Worm (Caenorhabditis elegans) whole organism, young adult: ENCODE data around the gene ttr-16.
A peak's percentile ranks its signal among the peaks of the same experiment; 100 is the strongest.

Source experiments
- B0035.1 ChIP-seq: sonication (generic microtip); optimal IDR thresholded peaks from 2 replicates; lab custom pipeline; 2016; ENCODE audit warnings: missing genetic modification characterization, mild to moderate bottlenecking, missing compliant biosample characterization, missing genotype, missing genetic modification reagents
- D2030.7 ChIP-seq: fragments of 200-800 bp; sonication (Bioruptor generic); IDR thresholded peaks from 2 replicates; pipeline ENCODE4 v1.3.6; 2022; ENCODE audit warnings: missing genetic modification reagents, missing genetic modification characterization, missing compliant biosample characterization
- F23B12.7 ChIP-seq: sonication (generic microtip); optimal IDR thresholded peaks from 2 replicates; lab custom pipeline; 2017; ENCODE audit warnings: missing genetic modification characterization, mild to moderate bottlenecking, missing compliant biosample characterization, antibody characterized with exemption, moderate library complexity; ENCODE audit not compliant: insufficient read depth
- F33H1.4 ChIP-seq: fragments of 200-800 bp; sonication (Bioruptor generic); IDR thresholded peaks from 2 replicates; pipeline ENCODE4 v1.3.6; 2022; ENCODE audit warnings: missing genetic modification reagents, missing genetic modification characterization, missing compliant biosample characterization
- F37B4.10 ChIP-seq: fragments of 200-800 bp; sonication (Bioruptor generic); IDR thresholded peaks from 2 replicates; pipeline ENCODE4 v1.3.6; 2022; ENCODE audit warnings: missing genetic modification characterization, missing compliant biosample characterization
- F49E8.2 ChIP-seq: sonication (generic microtip); optimal IDR thresholded peaks from 3 replicates; lab custom pipeline; 2017; ENCODE audit warnings: missing genetic modification characterization, mild to moderate bottlenecking, missing compliant biosample characterization, antibody characterized with exemption, moderate library complexity; ENCODE audit not compliant: insufficient read depth
- F57C9.4 ChIP-seq: sonication (generic microtip); optimal IDR thresholded peaks from 2 replicates; lab custom pipeline; 2017; ENCODE audit warnings: mild to moderate bottlenecking, missing genetic modification characterization, missing compliant biosample characterization
- Y79H2A.3 ChIP-seq: fragments of 200-800 bp; sonication (Bioruptor generic); conservative IDR thresholded peaks from 2 replicates; pipeline ENCODE4 v1.3.6; 2022; ENCODE audit warnings: missing genetic modification reagents, missing genetic modification characterization, missing compliant biosample characterization
- ama-1 ChIP-seq, 3 experiments: fragments of 150-350 bp in 1 of 3; sonication (generic microtip) in 2 of 3; optimal IDR thresholded peaks; 2 replicates each; lab custom pipeline; 2014 to 2018; ENCODE audit warnings: missing biosample characterization in 2 of 3, missing genetic modification characterization in 2 of 3, missing genetic modification reagents in 2 of 3
- attf-3 ChIP-seq: fragments of 200-800 bp; sonication (Bioruptor generic); conservative IDR thresholded peaks from 2 replicates; pipeline ENCODE4 v1.3.6; 2022; ENCODE audit warnings: missing genetic modification reagents, missing genetic modification characterization, missing compliant biosample characterization
- attf-6 ChIP-seq: fragments of 200-800 bp; sonication (Bioruptor generic); IDR thresholded peaks from 2 replicates; pipeline ENCODE4 v1.3.6; 2022; ENCODE audit warnings: missing genetic modification reagents, missing genetic modification characterization, missing compliant biosample characterization
- cebp-1 ChIP-seq, 2 experiments: fragments of 200-800 bp in 1 of 2; sonication (Bioruptor generic) in 1 of 2; sonication (generic microtip) in 1 of 2; IDR thresholded peaks in 1 of 2; optimal IDR thresholded peaks in 1 of 2; 2 replicates each; pipeline versions ENCODE4 v1.3.6 to Lab custom; 2017 to 2022; ENCODE audit warnings: missing compliant biosample characterization in 2 of 2, missing genetic modification characterization in 2 of 2, mild to moderate bottlenecking in 1 of 2, missing genetic modification reagents in 1 of 2, moderate library complexity in 1 of 2
- ceh-27 ChIP-seq: fragments of 200-800 bp; sonication (Bioruptor generic); optimal IDR thresholded peaks from 2 replicates; lab custom pipeline; 2018; ENCODE audit warnings: mild to moderate bottlenecking, missing genetic modification characterization, moderate library complexity, missing compliant biosample characterization
- ceh-79 ChIP-seq: sonication (generic microtip); optimal IDR thresholded peaks from 2 replicates; lab custom pipeline; 2017; ENCODE audit warnings: mild to moderate bottlenecking, missing genetic modification characterization, missing compliant biosample characterization
- dpff-1 ChIP-seq: sonication (generic microtip); optimal IDR thresholded peaks from 2 replicates; lab custom pipeline; 2017; ENCODE audit warnings: mild to moderate bottlenecking, missing genetic modification characterization, missing compliant biosample characterization
- efl-1 ChIP-seq: fragments of 150-350 bp; optimal IDR thresholded peaks from 2 replicates; lab custom pipeline; 2014; ENCODE audit warnings: missing biosample characterization, missing genetic modification reagents, missing genetic modification characterization
- hmg-1.2 ChIP-seq: fragments of 200-800 bp; sonication (Bioruptor generic); IDR thresholded peaks from 2 replicates; pipeline ENCODE4 v1.3.6; 2022; ENCODE audit warnings: missing genetic modification reagents, missing genetic modification characterization, missing compliant biosample characterization
- let-607 ChIP-seq, 2 experiments: fragments of 200-800 bp in 1 of 2; sonication (Bioruptor generic) in 1 of 2; sonication (generic microtip) in 1 of 2; optimal IDR thresholded peaks; 2 replicates each; lab custom pipeline; 2016 to 2018; ENCODE audit warnings: mild to moderate bottlenecking in 2 of 2, missing compliant biosample characterization in 2 of 2, missing genetic modification characterization in 2 of 2, moderate library complexity in 2 of 2, missing genotype in 1 of 2
- lin-35 ChIP-seq, 3 experiments: fragments of 150-350 bp in 2 of 3; sonication (generic microtip) in 1 of 3; optimal IDR thresholded peaks; 2 replicates each; lab custom pipeline; 2014 to 2018; ENCODE audit warnings: missing biosample characterization in 3 of 3, missing genetic modification characterization in 3 of 3, missing genetic modification reagents in 3 of 3
- lin-54 ChIP-seq: fragments of 200-800 bp; sonication (Bioruptor generic); optimal IDR thresholded peaks from 2 replicates; lab custom pipeline; 2018; ENCODE audit warnings: mild to moderate bottlenecking, missing genetic modification characterization, missing compliant biosample characterization
- lsl-1 ChIP-seq: fragments of 200-800 bp; sonication (Bioruptor generic); optimal IDR thresholded peaks from 2 replicates; lab custom pipeline; 2018; ENCODE audit warnings: mild to moderate bottlenecking, missing genetic modification characterization, moderate library complexity, missing compliant biosample characterization
- madf-6 ChIP-seq: fragments of 200-800 bp; sonication (Bioruptor generic); IDR thresholded peaks from 2 replicates; pipeline ENCODE4 v1.3.6; 2022; ENCODE audit warnings: missing genetic modification reagents, missing genetic modification characterization, missing compliant biosample characterization
- mcd-1 ChIP-seq: fragments of 200-800 bp; sonication (Bioruptor generic); IDR thresholded peaks from 2 replicates; pipeline ENCODE4 v1.3.6; 2022; ENCODE audit warnings: missing genetic modification reagents, missing genetic modification characterization, missing compliant biosample characterization
- mes-4 ChIP-seq: sonication (generic microtip); optimal IDR thresholded peaks from 2 replicates; lab custom pipeline; 2016; ENCODE audit warnings: missing genotype, missing genetic modification characterization, missing compliant biosample characterization
- nhr-179 ChIP-seq: sonication (generic microtip); optimal IDR thresholded peaks from 2 replicates; lab custom pipeline; 2016; ENCODE audit warnings: mild to moderate bottlenecking, missing genetic modification characterization, missing compliant biosample characterization
- nhr-90 ChIP-seq: sonication (generic microtip); optimal IDR thresholded peaks from 2 replicates; lab custom pipeline; 2016; ENCODE audit warnings: missing genotype, mild to moderate bottlenecking, missing genetic modification characterization, missing compliant biosample characterization
- pbrm-1 ChIP-seq: fragments of 200-800 bp; sonication (Bioruptor generic); IDR thresholded peaks from 2 replicates; pipeline ENCODE4 v1.3.6; 2022; ENCODE audit warnings: missing genetic modification reagents, missing genetic modification characterization, missing compliant biosample characterization
- rcor-1 ChIP-seq: fragments of 200-800 bp; sonication (Bioruptor generic); IDR thresholded peaks from 2 replicates; pipeline ENCODE4 v1.3.6; 2022; ENCODE audit warnings: missing genetic modification reagents, missing genetic modification characterization, missing compliant biosample characterization
- rec-8 ChIP-seq, 2 experiments: sonication (generic microtip); optimal IDR thresholded peaks; 2 replicates each; lab custom pipeline; 2016; ENCODE audit warnings: mild to moderate bottlenecking in 2 of 2, missing genetic modification characterization in 2 of 2, missing genetic modification reagents in 2 of 2, missing genotype in 2 of 2, missing biosample characterization in 1 of 2, missing compliant biosample characterization in 1 of 2, moderate library complexity in 1 of 2
- sdz-38 ChIP-seq: sonication (generic microtip); optimal IDR thresholded peaks from 2 replicates; lab custom pipeline; 2016; ENCODE audit warnings: missing genotype, missing genetic modification characterization, missing compliant biosample characterization
- sea-2 ChIP-seq: fragments of 200-800 bp; sonication (Bioruptor generic); IDR thresholded peaks from 2 replicates; pipeline ENCODE4 v1.3.6; 2022; ENCODE audit warnings: missing genetic modification characterization, missing compliant biosample characterization
- snpc-1.1 ChIP-seq: sonication (generic microtip); optimal IDR thresholded peaks from 2 replicates; lab custom pipeline; 2017; ENCODE audit warnings: missing genetic modification characterization, mild to moderate bottlenecking, missing compliant biosample characterization, antibody characterized with exemption, moderate library complexity, missing genotype, missing genetic modification reagents; ENCODE audit not compliant: insufficient read depth
- snpc-1.3 ChIP-seq: sonication (generic microtip); optimal IDR thresholded peaks from 2 replicates; lab custom pipeline; 2017; ENCODE audit warnings: missing genetic modification characterization, mild to moderate bottlenecking, missing compliant biosample characterization, antibody characterized with exemption, moderate library complexity, missing genotype, missing genetic modification reagents; ENCODE audit not compliant: insufficient read depth
- snpc-3.4 ChIP-seq: sonication (generic microtip); optimal IDR thresholded peaks from 2 replicates; lab custom pipeline; 2017; ENCODE audit warnings: missing genetic modification characterization, mild to moderate bottlenecking, missing compliant biosample characterization, antibody characterized with exemption, moderate library complexity, missing genotype, missing genetic modification reagents
- snpc-4 ChIP-seq, 5 experiments: fragments of 150-350 bp in 1 of 5; sonication (generic microtip) in 4 of 5; optimal IDR thresholded peaks; 2 replicates each; lab custom pipeline; 2014 to 2018; ENCODE audit warnings: missing genetic modification characterization in 5 of 5, missing biosample characterization in 3 of 5, antibody characterized with exemption in 2 of 5, mild to moderate bottlenecking in 2 of 5, missing compliant biosample characterization in 2 of 5, missing genotype in 2 of 5, moderate library complexity in 2 of 5, missing genetic modification reagents in 1 of 5
- sptf-2 ChIP-seq: fragments of 200-800 bp; sonication (Bioruptor generic); optimal IDR thresholded peaks from 2 replicates; lab custom pipeline; 2018; ENCODE audit warnings: mild to moderate bottlenecking, missing genetic modification characterization, missing compliant biosample characterization
- tbp1 ChIP-seq: fragments of 200-800 bp; sonication (Bioruptor generic); optimal IDR thresholded peaks from 2 replicates; lab custom pipeline; 2018; ENCODE audit warnings: mild to moderate bottlenecking, missing genetic modification characterization, missing compliant biosample characterization
- tlf-1 ChIP-seq: fragments of 200-800 bp; sonication (Bioruptor generic); optimal IDR thresholded peaks from 2 replicates; lab custom pipeline; 2018; ENCODE audit warnings: mild to moderate bottlenecking, missing genetic modification characterization, missing compliant biosample characterization
- unc-130 ChIP-seq: sonication (generic microtip); optimal IDR thresholded peaks from 2 replicates; lab custom pipeline; 2016; ENCODE audit warnings: missing genetic modification reagents, missing genetic modification characterization, missing compliant biosample characterization
- unc-62 ChIP-seq: fragments of 150-350 bp; optimal IDR thresholded peaks from 2 replicates; lab custom pipeline; 2014; ENCODE audit warnings: missing biosample characterization, missing genetic modification reagents, missing genetic modification characterization
- xnd-1 ChIP-seq: sonication (generic microtip); optimal IDR thresholded peaks from 2 replicates; lab custom pipeline; 2016; ENCODE audit warnings: missing genotype, missing genetic modification reagents, missing genetic modification characterization, missing compliant biosample characterization
- ztf-18 ChIP-seq: sonication (generic microtip); optimal IDR thresholded peaks from 2 replicates; lab custom pipeline; 2016; ENCODE audit warnings: missing genotype, mild to moderate bottlenecking, missing genetic modification characterization, missing compliant biosample characterization
- ztf-22 ChIP-seq: fragments of 200-800 bp; sonication (Bioruptor generic); optimal IDR thresholded peaks from 2 replicates; lab custom pipeline; 2018; ENCODE audit warnings: mild to moderate bottlenecking, missing genetic modification characterization, moderate library complexity, missing compliant biosample characterization
- ztf-3 ChIP-seq: fragments of 200-800 bp; sonication (Bioruptor generic); optimal IDR thresholded peaks from 2 replicates; lab custom pipeline; 2018; ENCODE audit warnings: mild to moderate bottlenecking, missing genetic modification characterization, missing compliant biosample characterization

The ttr-16 gene

DNA sequence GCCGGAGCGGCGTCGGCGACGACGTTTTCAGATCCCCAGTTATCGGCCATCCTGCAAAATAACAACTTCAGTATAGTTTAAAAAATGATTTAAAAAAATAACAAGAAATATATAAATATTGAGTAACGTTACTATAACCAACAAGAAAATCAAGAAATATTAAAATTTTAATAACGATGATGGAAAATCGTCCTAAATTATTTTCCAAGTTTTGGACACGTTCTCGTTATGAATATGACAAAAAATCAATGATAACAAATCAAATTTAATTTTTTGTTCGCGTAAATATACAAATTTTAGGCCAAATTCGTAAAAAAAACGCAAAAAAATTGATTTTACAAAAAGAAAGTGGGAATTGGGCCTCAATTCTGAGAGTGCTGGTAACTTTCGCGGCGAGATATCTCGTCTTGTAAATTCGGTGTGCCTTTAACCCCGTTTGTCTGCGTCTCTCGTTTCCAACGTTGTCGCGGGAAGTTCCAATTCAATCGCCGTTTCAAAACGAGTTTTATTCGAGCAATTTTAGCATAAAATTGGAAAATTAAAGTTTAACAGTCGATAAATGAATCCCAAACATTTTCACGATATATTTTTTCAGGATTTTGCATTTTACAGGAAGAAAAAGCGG is 47.2 kb upstream of the ttr-16 start, which contains the start of gene rps-5:
rps-5 (minus strand) TSS at position 51 of the 625 bp plus-strand sequence.
- TF ChIP-seq lin-35 (GFP tag; optimal IDR thresholded peaks at IDR 0.05; lab: Kevin White, UChicago) (peak in 1 of 3 experiments; percentile 54), ama-1 (optimal IDR thresholded peaks at IDR 0.05; lab: Kevin White, UChicago) (no peak), ama-1 (GFP tag; optimal IDR thresholded peaks at IDR 0.05; lab: Kevin White, UChicago) (no peak), F49E8.2 (tag; lab: Kevin White, UChicago) (peak; percentile 19), cebp-1 (GFP tag; IDR thresholded peaks at IDR 0.05; lab: Robert Waterston, UW) (no peak), cebp-1 (tag; optimal IDR thresholded peaks at IDR 0.05; lab: Kevin White, UChicago) (peak; percentile 19), xnd-1 (no peak), hmg-1.2 (peak; percentile 93), D2030.7 (GFP tag; lab: Robert Waterston, UW) (peak; percentile 52; the same call in 1 of the 2 replicates), lsl-1 (peak; percentile 55), rec-8 (tag; optimal IDR thresholded peaks at IDR 0.05; lab: Kevin White, UChicago) (no peak), snpc-1.3 (peak; percentile 33), snpc-1.1 (tag; lab: Kevin White, UChicago) (no peak), snpc-3.4 (tag; lab: Kevin White, UChicago) (peak; percentile 41), sea-2 (GFP tag; lab: Robert Waterston, UW) (no peak), lin-54 (GFP tag; lab: Kevin White, UChicago) (peak; percentile 51), madf-6 (GFP tag; lab: Robert Waterston, UW) (peak; percentile 68), dpff-1 (no peak), tbp1 (GFP tag; lab: Kevin White, UChicago) (peak; percentile 34), let-607 (tag; optimal IDR thresholded peaks at IDR 0.05; lab: Kevin White, UChicago) (peak in 1 of 2 experiments; percentile 32), F57C9.4 (no peak), rcor-1 (GFP tag; lab: Robert Waterston, UW) (peak; percentile 40; the same call in 1 of the 2 replicates), ceh-79 (no peak), F23B12.7 (tag; lab: Kevin White, UChicago) (peak; percentile 13), pbrm-1 (GFP tag; lab: Robert Waterston, UW) (0 out of 2 replicates have a peak, but pooled peaks have one; percentile 11), snpc-4 (GFP tag; optimal IDR thresholded peaks at IDR 0.05; lab: Kevin White, UChicago) (no peak), snpc-4 (tag; optimal IDR thresholded peaks at IDR 0.05; lab: Kevin White, UChicago) (peak in 2 of 4 experiments; percentile 29 to 31), mcd-1 (GFP tag; lab: Robert Waterston, UW) (peak; percentile 54), B0035.1 (tag; lab: Kevin White, UChicago) (no peak), Y79H2A.3 (GFP tag; lab: Robert Waterston, UW) (no peak), ztf-3 (no peak), F33H1.4 (peak; percentile 83)

DNA sequence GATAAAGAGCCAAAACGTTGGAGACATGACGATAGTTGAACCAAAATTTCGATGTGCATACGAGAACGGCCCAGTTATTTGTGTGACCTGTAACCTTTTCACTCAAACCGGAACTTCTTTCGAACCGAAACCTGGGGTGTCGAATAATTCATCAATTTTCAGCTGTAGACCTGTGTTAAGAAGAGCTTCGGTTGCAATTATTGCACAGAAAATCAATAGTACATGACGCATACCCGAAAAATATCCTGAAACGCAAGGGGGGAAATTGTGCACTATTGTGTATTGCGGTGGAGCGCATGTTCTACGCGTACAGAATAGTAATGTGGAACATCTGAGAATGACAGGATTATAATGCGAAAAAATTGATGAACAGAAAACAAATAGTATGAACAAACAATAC is 45.8 kb upstream of the ttr-16 start, which contains the start of gene pigk-1:
pigk-1 (minus strand) TSS at position 248 of the 400 bp plus-strand sequence.
- TF ChIP-seq tlf-1 (GFP tag; lab: Kevin White, UChicago) (peak; percentile 29), attf-6 (peak; percentile 76), ztf-22 (no peak), mes-4 (no peak), ceh-27 (peak; percentile 2), nhr-90 (tag; lab: Kevin White, UChicago) (no peak), sdz-38 (tag; lab: Kevin White, UChicago) (no peak), F37B4.10 (GFP tag; lab: Robert Waterston, UW) (no peak), attf-3 (GFP tag; lab: Robert Waterston, UW) (no peak), unc-62 (GFP tag; lab: Kevin White, UChicago) (no peak), ztf-18 (tag; lab: Kevin White, UChicago) (no peak), hmg-1.2 (peak; percentile 37; the same call in 1 of the 2 replicates), sea-2 (GFP tag; lab: Robert Waterston, UW) (no peak), efl-1 (GFP tag; lab: Kevin White, UChicago) (peak; percentile 18), snpc-3.4 (tag; lab: Kevin White, UChicago) (peak; percentile 43), unc-130 (peak; percentile 34), sptf-2 (no peak), nhr-179 (tag; lab: Kevin White, UChicago) (no peak), ama-1 (optimal IDR thresholded peaks at IDR 0.05; lab: Kevin White, UChicago) (no peak), ama-1 (GFP tag; optimal IDR thresholded peaks at IDR 0.05; lab: Kevin White, UChicago) (peak in 1 of 2 experiments; percentile 30)
